Worm (Caenorhabditis elegans) whole organism, L2 larva: ENCODE measurements around the gene ttr-14.

Source experiments
- F13H6.1 ChIP-seq: sonication (generic microtip); optimal IDR thresholded peaks from 2 replicates; lab custom pipeline; 2016; ENCODE audit warnings: missing genetic modification characterization, missing compliant biosample characterization
- lin-13 ChIP-seq: fragments of 150-350 bp; optimal IDR thresholded peaks from 2 replicates; lab custom pipeline; 2014; ENCODE audit warnings: missing biosample characterization, missing genetic modification reagents, missing genetic modification characterization
- lsy-2 ChIP-seq, 2 experiments: fragments of 150-350 bp in 1 of 2; sonication (generic microtip) in 1 of 2; optimal IDR thresholded peaks; 2 replicates each; lab custom pipeline; 2014 to 2017; ENCODE audit warnings: missing biosample characterization in 2 of 2, missing genetic modification characterization in 2 of 2
- mbf-1 ChIP-seq: sonication (generic microtip); optimal IDR thresholded peaks from 2 replicates; lab custom pipeline; 2017; ENCODE audit warnings: missing biosample characterization, missing genetic modification characterization

ttr-14 gene

DNA sequence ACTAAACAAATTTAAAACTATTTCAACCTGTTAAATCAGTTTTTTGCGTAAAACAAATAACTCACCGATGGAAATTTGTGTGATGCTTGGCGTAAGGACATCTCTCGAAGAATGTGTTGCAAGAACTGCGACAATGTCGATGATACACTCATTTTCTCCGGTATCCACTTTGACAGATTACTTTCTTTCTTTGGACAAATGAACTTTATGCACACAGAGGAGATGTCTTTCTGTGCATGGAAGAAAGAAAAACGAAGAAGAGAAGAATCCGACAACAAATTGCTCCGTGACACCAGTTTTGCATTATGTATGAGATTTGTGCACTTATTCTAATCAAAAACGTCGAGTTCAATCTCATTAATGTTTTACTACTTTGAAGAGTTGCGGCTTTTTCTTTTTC, 51.2 kb downstream of the ttr-14 start, which contains the start of gene plc-1:
TSS of gene plc-1 (minus strand) at position 101 of the 400 bp plus-strand sequence.
- TF ChIP-seq mbf-1 (tag; lab: Kevin White, UChicago) (no peak), lin-13 (GFP tag; lab: Kevin White, UChicago) (no peak), F13H6.1 (no peak), lsy-2 (tag; optimal IDR thresholded peaks at IDR 0.05; lab: Kevin White, UChicago) (no peak)
